Worm (Caenorhabditis elegans): ENCODE measurements around the gene Y49F6C.7.

Y49F6C.7 gene

DNA sequence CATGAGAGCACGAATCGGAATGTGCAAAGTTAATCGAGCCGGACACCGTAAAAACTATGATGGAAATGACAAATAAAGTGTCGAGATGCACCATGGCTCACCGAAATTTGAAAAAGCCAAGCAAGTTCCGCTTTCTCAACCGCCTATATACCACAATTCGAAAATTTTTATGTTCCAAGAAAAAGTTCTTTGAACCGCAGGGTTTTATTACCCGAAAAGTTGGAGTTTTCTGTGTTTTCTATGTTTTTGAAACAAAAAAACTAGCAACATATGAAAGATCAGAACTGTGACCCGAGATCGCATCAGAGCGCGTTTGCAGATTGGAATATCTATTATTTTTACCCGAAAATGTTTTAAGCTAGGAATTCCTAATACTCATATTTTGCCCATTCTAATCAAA is 40.9 kb downstream of the Y49F6C.7 start, which contains the start of gene Y46D2A.3:
Gene Y46D2A.3, minus strand, starts transcription at position 101 of the 400 bp plus-strand sequence.
- no peak for TF ChIP-seq lir-3 (tag; optimal IDR thresholded peaks at IDR 0.05; ENCODE audit: poor library complexity)
- TF ChIP-seq nhr-90 (tag; optimal IDR thresholded peaks at IDR 0.05; ENCODE audit: poor library complexity) = no peak
- no peak for TF ChIP-seq fos-1 (tag; optimal IDR thresholded peaks at IDR 0.05)
- no peak for TF ChIP-seq fkh-10 (GFP tag; optimal IDR thresholded peaks at IDR 0.05)
- TF ChIP-seq vab-15 (tag; optimal IDR thresholded peaks at IDR 0.05) = no peak
- TF ChIP-seq tbx-2 (tag; optimal IDR thresholded peaks at IDR 0.05) = no peak
- TF ChIP-seq nhr-11 (tag; optimal IDR thresholded peaks at IDR 0.05) = no peak
- TF ChIP-seq sup-37 (GFP tag; optimal IDR thresholded peaks at IDR 0.05) = no peak
- TF ChIP-seq efl-1 (optimal IDR thresholded peaks at IDR 0.05) = no peak
- TF ChIP-seq efl-1 (GFP tag; optimal IDR thresholded peaks at IDR 0.05 in 1 of 2) = no peak
- no peak for TF ChIP-seq zag-1 (tag; optimal IDR thresholded peaks at IDR 0.05)
- no peak for TF ChIP-seq unc-30 (tag; optimal IDR thresholded peaks at IDR 0.05)
- TF ChIP-seq elt-2 (tag; optimal IDR thresholded peaks at IDR 0.05) = no peak
- no peak for TF ChIP-seq nhr-237 (tag; optimal IDR thresholded peaks at IDR 0.05)
- no peak for TF ChIP-seq F16B12.6 (tag; optimal IDR thresholded peaks at IDR 0.05)
- no peak for TF ChIP-seq mef-2 (tag; optimal IDR thresholded peaks at IDR 0.05)
- no peak for TF ChIP-seq egl-27 (tag; optimal IDR thresholded peaks at IDR 0.05)

- no peak for TF ChIP-seq swsn-7 (tag; optimal IDR thresholded peaks at IDR 0.05)
- TF ChIP-seq elt-2 (tag; optimal IDR thresholded peaks at IDR 0.05) = peak; percentile 9
- no peak for TF ChIP-seq efl-1 (optimal IDR thresholded peaks at IDR 0.05)
- TF ChIP-seq efl-1 (GFP tag; optimal IDR thresholded peaks at IDR 0.05 in 1 of 2) = no peak
Measured at ce11 chrII:3323179-3323578, 44.8 kb downstream of the Y49F6C.7 start, which contains the start of gene Y46D2A.2. Y46D2A.2 (minus strand) TSS chrII:3323279.

DNA sequence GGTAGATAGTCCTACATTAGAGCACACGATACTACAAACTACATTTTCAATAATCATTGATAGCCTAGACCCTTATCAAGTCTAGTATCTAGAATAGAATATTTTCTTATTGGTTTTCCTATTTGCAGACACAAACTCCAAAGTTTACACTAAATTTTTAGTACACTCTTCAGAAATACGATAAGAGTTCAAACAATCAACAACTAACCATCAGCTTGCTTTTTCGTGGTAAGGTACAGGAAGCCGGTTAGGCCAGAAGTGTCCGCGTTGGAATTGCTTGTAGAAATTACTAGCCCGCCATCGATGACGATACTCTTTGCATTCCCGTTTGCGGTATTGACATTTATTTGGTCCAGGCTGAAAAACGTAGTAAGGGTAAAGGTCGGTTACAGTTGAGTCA is 45.7 kb downstream of the Y49F6C.7 start, which contains the start of gene Y46D2A.1:
Gene Y46D2A.1, plus strand, starts transcription at position 301 of the 400 bp plus-strand sequence.
- TF ChIP-seq ceh-8 (GFP tag; optimal IDR thresholded peaks at IDR 0.05) (no peak), elt-2 (tag; optimal IDR thresholded peaks at IDR 0.05) (peak; percentile 49)

DNA sequence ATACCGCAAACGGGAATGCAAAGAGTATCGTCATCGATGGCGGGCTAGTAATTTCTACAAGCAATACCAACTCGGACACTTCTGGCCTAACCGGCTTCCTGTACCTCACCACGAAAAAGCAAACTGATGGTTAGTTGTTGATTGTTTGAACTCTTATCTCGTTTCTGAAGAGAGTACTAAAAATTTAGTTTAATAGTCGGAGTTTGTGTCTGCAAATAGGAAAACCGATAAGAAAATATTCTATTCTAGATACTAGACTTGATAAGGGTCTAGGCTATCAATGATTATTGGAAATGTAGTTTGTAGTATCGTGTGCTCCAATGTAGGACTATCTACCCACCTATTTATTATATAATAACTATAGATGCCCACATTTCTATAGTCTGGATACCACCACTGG is 49.2 kb downstream of the Y49F6C.7 start:
- TF ChIP-seq elt-2 (tag; optimal IDR thresholded peaks at IDR 0.05) = peak; percentile 84
- peak; percentile 17 for TF ChIP-seq nhr-20 (tag; optimal IDR thresholded peaks at IDR 0.05)
- TF ChIP-seq efl-3 (GFP tag; optimal IDR thresholded peaks at IDR 0.05) = no peak
